Fruit fly (Drosophila melanogaster) whole organism, embryonic: ENCODE data around the gene Rh2.

Experiments used
- Ada2b ChIP-seq: fragments of 200-800 bp; sonication (Bioruptor generic); IDR thresholded peaks from 2 replicates; pipeline ENCODE4 v1.3.6; 2022; ENCODE audit warnings: missing biosample characterization, missing genetic modification characterization
- Bdp1 ChIP-seq: fragments of 200-800 bp; sonication (Bioruptor generic); optimal IDR thresholded peaks from 3 replicates; lab custom pipeline; 2016; ENCODE audit warnings: missing biosample characterization, missing genetic modification characterization
- CG1024 ChIP-seq: fragments of 200-800 bp; sonication (Bioruptor generic); IDR thresholded peaks from 2 replicates; pipeline ENCODE4 v1.3.6; 2022; ENCODE audit warnings: missing biosample characterization, missing genetic modification characterization
- CG10321 ChIP-seq: fragments of 200-800 bp; sonication (Bioruptor generic); IDR thresholded peaks from 2 replicates; pipeline ENCODE4 v1.3.6; 2022; ENCODE audit warnings: missing biosample characterization, missing genetic modification characterization
- CG10366 ChIP-seq: fragments of 200-800 bp; sonication (Bioruptor generic); IDR thresholded peaks from 2 replicates; pipeline ENCODE4 v1.3.6; 2022; ENCODE audit warnings: missing biosample characterization, missing genetic modification characterization
- CG12071 ChIP-seq: fragments of 200-800 bp; sonication (Bioruptor generic); optimal IDR thresholded peaks from 3 replicates; lab custom pipeline; 2018; ENCODE audit warnings: missing biosample characterization, mild to moderate bottlenecking, missing genetic modification characterization
- CG12659 ChIP-seq: fragments of 200-800 bp; sonication (Bioruptor generic); optimal IDR thresholded peaks from 3 replicates; lab custom pipeline; 2017; ENCODE audit warnings: mild to moderate bottlenecking, missing biosample characterization, missing genetic modification reagents, missing genetic modification characterization
- CG13775 ChIP-seq: fragments of 200-800 bp; sonication (Bioruptor generic); optimal IDR thresholded peaks from 3 replicates; lab custom pipeline; 2017; ENCODE audit warnings: missing biosample characterization, mild to moderate bottlenecking, missing genetic modification characterization
- CG14710 ChIP-seq: fragments of 200-800 bp; sonication (Bioruptor generic); optimal IDR thresholded peaks from 3 replicates; lab custom pipeline; 2019; ENCODE audit warnings: missing biosample characterization, mild to moderate bottlenecking, missing genetic modification characterization, moderate library complexity
- CG1529 ChIP-seq: fragments of 200-800 bp; sonication (Bioruptor generic); optimal IDR thresholded peaks from 3 replicates; lab custom pipeline; 2018; ENCODE audit warnings: missing biosample characterization, missing genetic modification characterization
- CG16779 ChIP-seq: fragments of 200-800 bp; sonication (Bioruptor generic); IDR thresholded peaks from 2 replicates; pipeline ENCODE4 v1.3.6; 2022; ENCODE audit warnings: missing biosample characterization, missing genetic modification characterization
- CG16815 ChIP-seq: fragments of 200-800 bp; sonication (Bioruptor generic); optimal IDR thresholded peaks from 3 replicates; lab custom pipeline; 2017; ENCODE audit warnings: missing biosample characterization, mild to moderate bottlenecking, missing genetic modification characterization
- CG17186 ChIP-seq: fragments of 200-800 bp; sonication (Bioruptor generic); optimal IDR thresholded peaks from 3 replicates; lab custom pipeline; 2017; ENCODE audit warnings: missing biosample characterization, missing genetic modification reagents, missing genetic modification characterization
- CG30431 ChIP-seq: fragments of 200-800 bp; sonication (Bioruptor generic); optimal IDR thresholded peaks from 2 replicates; lab custom pipeline; 2017; ENCODE audit warnings: missing biosample characterization, missing genetic modification characterization
- CG42726 ChIP-seq: fragments of 200-800 bp; sonication (Bioruptor generic); IDR thresholded peaks from 2 replicates; pipeline ENCODE4 v1.3.6; 2022; ENCODE audit warnings: missing biosample characterization, missing genetic modification characterization; ENCODE audit not compliant: partially characterized antibody
- CG5245 ChIP-seq: fragments of 200-800 bp; sonication (Bioruptor generic); optimal IDR thresholded peaks from 3 replicates; lab custom pipeline; 2016; ENCODE audit warnings: missing biosample characterization, missing genetic modification characterization
- CG5953 ChIP-seq: fragments of 200-800 bp; sonication (Bioruptor generic); IDR thresholded peaks from 2 replicates; pipeline ENCODE4 v1.3.6; 2022; ENCODE audit warnings: missing biosample characterization, missing genetic modification characterization
- CG6175 ChIP-seq: fragments of 200-800 bp; sonication (Bioruptor generic); IDR thresholded peaks from 3 replicates; pipeline ENCODE4 v1.3.6; 2022; ENCODE audit warnings: missing biosample characterization, missing genetic modification characterization
- CG7556 ChIP-seq: fragments of 200-800 bp; sonication (Bioruptor generic); optimal IDR thresholded peaks from 2 replicates; lab custom pipeline; 2017; ENCODE audit warnings: missing biosample characterization, mild to moderate bottlenecking, missing genetic modification characterization
- CG7963 ChIP-seq: fragments of 200-800 bp; sonication (Bioruptor generic); IDR thresholded peaks from 3 replicates; pipeline ENCODE4 v1.3.6; 2022; ENCODE audit warnings: missing biosample characterization, missing genetic modification characterization; ENCODE audit not compliant: partially characterized antibody
- CG9932 ChIP-seq: fragments of 200-800 bp; sonication (Bioruptor generic); IDR thresholded peaks from 2 replicates; pipeline ENCODE4 v1.3.6; 2022; ENCODE audit warnings: missing biosample characterization, missing genetic modification characterization
- Dp ChIP-seq: fragments of 200-800 bp; sonication (Bioruptor generic); optimal IDR thresholded peaks from 2 replicates; lab custom pipeline; 2018; ENCODE audit warnings: missing biosample characterization, mild to moderate bottlenecking, missing genetic modification characterization, moderate library complexity
- Nf-YA ChIP-seq: fragments of 200-800 bp; sonication (Bioruptor generic); IDR thresholded peaks from 2 replicates; pipeline ENCODE4 v1.3.6; 2022; ENCODE audit warnings: missing biosample characterization, missing genetic modification characterization
- Oli ChIP-seq: fragments of 200-800 bp; sonication (Bioruptor generic); optimal IDR thresholded peaks from 2 replicates; lab custom pipeline; 2018; ENCODE audit warnings: missing biosample characterization, mild to moderate bottlenecking, missing genetic modification characterization, moderate library complexity
- Ravus ChIP-seq: fragments of 200-800 bp; sonication (Bioruptor generic); IDR thresholded peaks from 2 replicates; pipeline ENCODE4 v1.3.6; 2022; ENCODE audit warnings: missing biosample characterization, missing genetic modification characterization
- Sin3A ChIP-seq: fragments of >200 bp; optimal IDR thresholded peaks from 2 replicates; lab custom pipeline; 2018
- Sox102F ChIP-seq: fragments of 200-800 bp; sonication (Bioruptor generic); optimal IDR thresholded peaks from 2 replicates; lab custom pipeline; 2018; ENCODE audit warnings: missing biosample characterization, mild to moderate bottlenecking, missing genetic modification characterization, moderate library complexity
- Sry-δ ChIP-seq: fragments of 200-800 bp; sonication (Bioruptor generic); optimal IDR thresholded peaks from 2 replicates; lab custom pipeline; 2016; ENCODE audit warnings: missing biosample characterization, missing genetic modification characterization
- Ssrp ChIP-seq: fragments of 200-800 bp; sonication (Bioruptor generic); optimal IDR thresholded peaks from 2 replicates; lab custom pipeline; 2018; ENCODE audit warnings: missing biosample characterization, mild to moderate bottlenecking, missing genetic modification characterization, moderate library complexity
- YL-1 ChIP-seq: fragments of 200-800 bp; sonication (Bioruptor generic); optimal IDR thresholded peaks from 3 replicates; lab custom pipeline; 2017; ENCODE audit warnings: missing biosample characterization, mild to moderate bottlenecking, missing genetic modification characterization
- ab ChIP-seq: fragments of 200-800 bp; sonication (Bioruptor generic); optimal IDR thresholded peaks from 2 replicates; lab custom pipeline; 2016; ENCODE audit warnings: missing biosample characterization, missing genetic modification characterization
- ato ChIP-seq: fragments of 200-800 bp; sonication (Bioruptor generic); IDR thresholded peaks from 2 replicates; pipeline ENCODE4 v1.3.6; 2022; ENCODE audit warnings: missing biosample characterization, missing genetic modification characterization; ENCODE audit not compliant: partially characterized antibody
- crc ChIP-seq: fragments of 200-800 bp; sonication (Bioruptor generic); optimal IDR thresholded peaks from 2 replicates; lab custom pipeline; 2016; ENCODE audit warnings: missing biosample characterization, missing genetic modification characterization
- ems ChIP-seq: fragments of 200-800 bp; sonication (Bioruptor generic); optimal IDR thresholded peaks from 3 replicates; lab custom pipeline; 2016; ENCODE audit warnings: missing biosample characterization, missing genetic modification characterization
- fd96Cb ChIP-seq: fragments of 200-800 bp; sonication (Bioruptor generic); optimal IDR thresholded peaks from 2 replicates; lab custom pipeline; 2018; ENCODE audit warnings: missing biosample characterization, mild to moderate bottlenecking, missing genetic modification characterization, moderate library complexity
- fru ChIP-seq: fragments of >200 bp; optimal IDR thresholded peaks from 2 replicates; lab custom pipeline; 2017
- gem ChIP-seq: fragments of 200-800 bp; sonication (Bioruptor generic); optimal IDR thresholded peaks from 2 replicates; lab custom pipeline; 2019; ENCODE audit warnings: missing biosample characterization, mild to moderate bottlenecking, missing genetic modification characterization, moderate library complexity
- gt ChIP-seq: fragments of 200-800 bp; sonication (Bioruptor generic); IDR thresholded peaks from 2 replicates; pipeline ENCODE4 v1.3.6; 2022; ENCODE audit warnings: missing biosample characterization, missing genetic modification characterization
- hbn ChIP-seq: fragments of 200-800 bp; sonication (Bioruptor generic); IDR thresholded peaks from 2 replicates; pipeline ENCODE4 v1.3.6; 2022; ENCODE audit warnings: missing biosample characterization, missing genetic modification characterization; ENCODE audit not compliant: partially characterized antibody
- klu ChIP-seq: fragments of 200-800 bp; sonication (Bioruptor generic); IDR thresholded peaks from 2 replicates; pipeline ENCODE4 v1.3.6; 2022; ENCODE audit warnings: missing biosample characterization, missing genetic modification characterization
- mam ChIP-seq: fragments of 200-800 bp; sonication (Bioruptor generic); optimal IDR thresholded peaks from 3 replicates; lab custom pipeline; 2016; ENCODE audit warnings: missing biosample characterization, missing genetic modification characterization
- mld ChIP-seq: fragments of 200-800 bp; sonication (Bioruptor generic); IDR thresholded peaks from 3 replicates; pipeline ENCODE4 v1.3.6; 2022; ENCODE audit warnings: missing biosample characterization, missing genetic modification characterization; ENCODE audit not compliant: partially characterized antibody
- nau ChIP-seq: fragments of 200-800 bp; sonication (Bioruptor generic); optimal IDR thresholded peaks from 3 replicates; lab custom pipeline; 2017; ENCODE audit warnings: missing biosample characterization, mild to moderate bottlenecking, missing genetic modification characterization, missing genetic modification reagents
- pho ChIP-seq: fragments of 200-800 bp; sonication (Bioruptor generic); optimal IDR thresholded peaks from 2 replicates; lab custom pipeline; 2016; ENCODE audit warnings: missing biosample characterization, missing genetic modification characterization
- phol ChIP-seq: fragments of 200-800 bp; sonication (Bioruptor generic); optimal IDR thresholded peaks from 3 replicates; lab custom pipeline; 2018; ENCODE audit warnings: missing biosample characterization, mild to moderate bottlenecking, missing genetic modification characterization, moderate library complexity
- psq ChIP-seq: fragments of 200-800 bp; sonication (Bioruptor generic); optimal IDR thresholded peaks from 2 replicates; lab custom pipeline; 2017; ENCODE audit warnings: missing biosample characterization, missing genetic modification characterization
- ranshi ChIP-seq: fragments of 200-800 bp; sonication (Bioruptor generic); IDR thresholded peaks from 2 replicates; pipeline ENCODE4 v1.3.6; 2022; ENCODE audit warnings: missing biosample characterization, missing genetic modification characterization
- sna ChIP-seq: fragments of 200-800 bp; sonication (Bioruptor generic); IDR thresholded peaks from 2 replicates; pipeline ENCODE4 v1.3.6; 2022; ENCODE audit warnings: missing biosample characterization, missing genetic modification characterization; ENCODE audit not compliant: partially characterized antibody
- tio ChIP-seq: fragments of 200-800 bp; sonication (Bioruptor generic); optimal IDR thresholded peaks from 2 replicates; lab custom pipeline; 2017; ENCODE audit warnings: missing biosample characterization, missing genetic modification characterization, inconsistent platforms
- tx ChIP-seq: fragments of 200-800 bp; sonication (Bioruptor generic); optimal IDR thresholded peaks from 2 replicates; lab custom pipeline; 2016; ENCODE audit warnings: missing biosample characterization, missing genetic modification characterization

Gene Rh2

dm6 chr3R:18913856-18914593 is 14.8 kb downstream of the Rh2 start (continued):
- TF ChIP-seq hbn (GFP tag; lab: Robert Waterston, UW) (no peak), klu (no peak), tx (no peak), mld (GFP tag; lab: Robert Waterston, UW) (no peak), Ada2b (GFP tag; lab: Robert Waterston, UW) (no peak), CG10321 (GFP tag; lab: Robert Waterston, UW) (no peak), CG12071 (no peak), CG7963 (GFP tag; lab: Robert Waterston, UW) (no peak), mam (GFP tag; lab: Kevin White, UChicago) (no peak), CG42726 (GFP tag; lab: Robert Waterston, UW) (no peak), CG10366 (GFP tag; lab: Robert Waterston, UW) (peak; percentile 23; the same call in 1 of the 2 replicates), psq (GFP tag; lab: Kevin White, UChicago) (no peak), ranshi (GFP tag; lab: Robert Waterston, UW) (0 out of 2 replicates have a peak, but pooled peaks have one; percentile 35), ems (GFP tag; lab: Kevin White, UChicago) (peak; percentile 42), CG6175 (GFP tag; lab: Robert Waterston, UW) (peak; percentile 69; the same call in 1 of the 3 replicates), CG17186 (GFP tag; lab: Kevin White, UChicago) (no peak), Nf-YA (GFP tag; lab: Robert Waterston, UW) (no peak), Sox102F (GFP tag; lab: Kevin White, UChicago) (peak; percentile 30), CG14710 (tag; lab: Kevin White, UChicago) (peak; percentile 1), Sin3A (lab: Kevin White, UChicago) (no peak), CG1024 (GFP tag; lab: Robert Waterston, UW) (no peak), CG13775 (GFP tag; lab: Kevin White, UChicago) (peak; percentile 45), CG9932 (GFP tag; lab: Robert Waterston, UW) (peak; percentile 14; the same call in 1 of the 2 replicates), Sry-δ (GFP tag; lab: Kevin White, UChicago) (no peak), CG30431 (peak; percentile 14), Bdp1 (GFP tag; lab: Kevin White, UChicago) (no peak), fd96Cb (tag; lab: Kevin White, UChicago) (no peak), ato (GFP tag; lab: Robert Waterston, UW) (no peak), Dp (GFP tag; lab: Kevin White, UChicago) (no peak), CG1529 (no peak), gem (tag; lab: Kevin White, UChicago) (peak; percentile 18), CG16779 (GFP tag; lab: Robert Waterston, UW) (no peak), pho (GFP tag; lab: Kevin White, UChicago) (no peak), crc (no peak), nau (GFP tag; lab: Kevin White, UChicago) (no peak), Oli (tag; lab: Kevin White, UChicago) (peak; percentile 45), Ssrp (tag; lab: Kevin White, UChicago) (peak; percentile 8), CG7556 (GFP tag; lab: Kevin White, UChicago) (peak; percentile 42), ab (GFP tag; lab: Kevin White, UChicago) (no peak), Ravus (GFP tag; lab: Robert Waterston, UW) (no peak; the same call in 1 of the 2 replicates), tio (GFP tag; lab: Kevin White, UChicago) (peak; percentile 55), sna (GFP tag; lab: Robert Waterston, UW) (peak; percentile 1; the same call in 1 of the 2 replicates), YL-1 (GFP tag; lab: Kevin White, UChicago) (no peak), CG12659 (peak; percentile 6), CG16815 (GFP tag; lab: Kevin White, UChicago) (peak; percentile 13), CG5245 (no peak), CG5953 (GFP tag; lab: Robert Waterston, UW) (no peak), gt (no peak), phol (tag; lab: Kevin White, UChicago) (no peak), fru (lab: Kevin White, UChicago) (no peak)
